Worm (Caenorhabditis elegans) whole organism, L2 larva: ENCODE measurements around the gene clec-229.

ENCODE experiments used
- blmp-1 ChIP-seq: sonication (generic microtip); optimal IDR thresholded peaks from 2 replicates; lab custom pipeline; 2017; ENCODE audit warnings: missing genetic modification characterization, mild to moderate bottlenecking, missing compliant biosample characterization, antibody characterized with exemption, moderate library complexity; ENCODE audit not compliant: insufficient read depth
- egl-27 ChIP-seq: sonication (generic microtip); optimal IDR thresholded peaks from 3 replicates; lab custom pipeline; 2017; ENCODE audit warnings: missing biosample characterization, missing genetic modification reagents, missing genetic modification characterization
- mdl-1 ChIP-seq, 2 experiments: fragments of 150-350 bp in 1 of 2; sonication (generic microtip) in 1 of 2; optimal IDR thresholded peaks; 2 replicates each; lab custom pipeline; 2017; ENCODE audit warnings: missing biosample characterization in 2 of 2, missing genetic modification characterization in 2 of 2
- nhr-10 ChIP-seq: sonication (generic microtip); optimal IDR thresholded peaks from 2 replicates; lab custom pipeline; 2017; ENCODE audit warnings: missing biosample characterization, missing genetic modification characterization
- nhr-237 ChIP-seq: fragments of 150-350 bp; optimal IDR thresholded peaks from 2 replicates; lab custom pipeline; 2014; ENCODE audit warnings: missing biosample characterization, missing genetic modification characterization
- nhr-25 ChIP-seq: fragments of 150-350 bp; sonication (generic microtip); optimal IDR thresholded peaks from 3 replicates; lab custom pipeline; 2014; ENCODE audit warnings: missing biosample characterization, missing genetic modification characterization
- snpc-4 ChIP-seq: fragments of 150-350 bp; optimal IDR thresholded peaks from 2 replicates; lab custom pipeline; 2014; ENCODE audit warnings: missing biosample characterization, missing genetic modification characterization
- unc-39 ChIP-seq: fragments of 150-350 bp; optimal IDR thresholded peaks from 2 replicates; lab custom pipeline; 2014; ENCODE audit warnings: missing biosample characterization, missing genetic modification characterization
- unc-62 ChIP-seq: fragments of 150-350 bp; optimal IDR thresholded peaks from 2 replicates; lab custom pipeline; 2014; ENCODE audit warnings: missing biosample characterization, missing genetic modification reagents, missing genetic modification characterization

DNA sequence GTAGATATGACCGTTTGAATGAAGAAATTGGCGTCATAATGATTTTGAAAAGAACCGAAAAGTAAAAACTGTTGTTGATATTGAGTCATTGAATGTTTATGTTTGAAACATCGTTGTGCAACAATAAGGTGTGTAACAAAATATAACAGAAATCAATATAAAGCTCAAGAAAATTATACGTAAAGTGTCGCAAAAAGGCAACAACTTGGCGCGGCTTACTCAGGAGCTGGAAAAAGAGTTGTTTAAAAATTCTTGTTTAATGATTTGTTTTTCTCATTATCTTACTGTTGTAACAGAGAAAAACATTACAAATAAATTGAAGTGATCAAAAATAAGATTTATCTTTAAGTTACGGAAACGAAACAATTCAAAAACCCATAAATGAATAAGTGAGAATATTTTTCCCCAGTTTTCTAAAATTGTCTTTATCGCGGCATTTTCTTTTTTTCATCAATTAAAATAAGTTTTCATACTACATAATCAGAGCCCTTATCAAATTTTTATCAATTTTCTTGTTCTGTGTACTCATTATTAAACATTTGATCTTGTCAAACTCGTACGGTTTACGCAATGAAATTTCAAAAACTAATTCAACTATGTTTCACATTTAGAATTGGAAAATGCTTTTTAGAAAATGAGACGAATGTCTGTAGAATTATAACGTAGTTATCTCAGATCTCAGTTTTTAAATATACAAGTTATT lies 13.4 kb downstream of the clec-229 start, which contains the start of gene ZK1037.6:
- no peak for TF ChIP-seq egl-27
- no peak for TF ChIP-seq unc-39 (tag; lab: Kevin White, UChicago)
- TF ChIP-seq snpc-4 (tag; lab: Kevin White, UChicago), result no peak
- TF ChIP-seq blmp-1, result no peak
- TF ChIP-seq unc-62, result no peak
- TF ChIP-seq mdl-1 (tag; optimal IDR thresholded peaks at IDR 0.05; lab: Kevin White, UChicago), result no peak
- no peak for TF ChIP-seq nhr-10 (tag; lab: Kevin White, UChicago)
- TF ChIP-seq nhr-237 (tag; lab: Kevin White, UChicago), result no peak
- TF ChIP-seq nhr-25 (tag; lab: Kevin White, UChicago), result no peak
